Fruit fly (Drosophila melanogaster) whole organism, pupa: ENCODE measurements around the gene CG6171.

ENCODE experiments used
- CG12605 ChIP-seq: fragments of 200-800 bp; sonication (Bioruptor generic); IDR thresholded peaks from 2 replicates; pipeline ENCODE4 v1.3.6; 2022; ENCODE audit warnings: missing biosample characterization, missing genetic modification characterization
- CG13204 ChIP-seq: fragments of 200-800 bp; sonication (Bioruptor generic); optimal IDR thresholded peaks from 2 replicates; lab custom pipeline; 2018; ENCODE audit warnings: missing biosample characterization, mild to moderate bottlenecking, missing genetic modification characterization, moderate library complexity
- CG17806 ChIP-seq: fragments of 200-800 bp; sonication (Bioruptor generic); optimal IDR thresholded peaks from 2 replicates; lab custom pipeline; 2018; ENCODE audit warnings: missing biosample characterization, mild to moderate bottlenecking, missing genetic modification characterization, moderate library complexity
- CG32121 ChIP-seq: fragments of 200-800 bp; sonication (Bioruptor generic); IDR thresholded peaks from 2 replicates; pipeline ENCODE4 v1.3.6; 2022; ENCODE audit warnings: missing biosample characterization, missing genetic modification characterization
- CG34367 ChIP-seq: fragments of 200-800 bp; sonication (Bioruptor generic); optimal IDR thresholded peaks from 2 replicates; lab custom pipeline; 2018; ENCODE audit warnings: missing biosample characterization, mild to moderate bottlenecking, missing genetic modification characterization
- CG4496 ChIP-seq: fragments of 200-800 bp; sonication (Bioruptor generic); IDR thresholded peaks from 3 replicates; pipeline ENCODE4 v1.3.6; 2022; ENCODE audit warnings: missing biosample characterization, missing genetic modification characterization
- CG8159 ChIP-seq: fragments of 200-800 bp; sonication (Bioruptor generic); optimal IDR thresholded peaks from 3 replicates; lab custom pipeline; 2018; ENCODE audit warnings: missing biosample characterization, mild to moderate bottlenecking, missing genetic modification characterization, moderate library complexity
- CG9948 ChIP-seq: fragments of 200-800 bp; sonication (Bioruptor generic); optimal IDR thresholded peaks from 2 replicates; lab custom pipeline; 2018; ENCODE audit warnings: missing biosample characterization, mild to moderate bottlenecking, missing genetic modification characterization, moderate library complexity
- EcR ChIP-seq: fragments of 200-800 bp; sonication (Bioruptor generic); optimal IDR thresholded peaks from 3 replicates; lab custom pipeline; 2019; ENCODE audit warnings: missing biosample characterization, missing genetic modification characterization, mild to moderate bottlenecking, moderate library complexity, missing genetic modification reagents
- Pif1A ChIP-seq: fragments of 200-800 bp; sonication (Bioruptor generic); optimal IDR thresholded peaks from 3 replicates; lab custom pipeline; 2016; ENCODE audit warnings: missing biosample characterization, missing genetic modification characterization
- Snoo ChIP-seq: fragments of 200-800 bp; sonication (Bioruptor generic); optimal IDR thresholded peaks from 3 replicates; lab custom pipeline; 2017; ENCODE audit warnings: missing biosample characterization, mild to moderate bottlenecking, missing genetic modification characterization, inconsistent platforms
- fd96Ca ChIP-seq: fragments of 200-800 bp; sonication (Bioruptor generic); IDR thresholded peaks from 3 replicates; pipeline ENCODE4 v1.3.6; 2022; ENCODE audit warnings: missing biosample characterization, missing genetic modification characterization
- rn ChIP-seq: fragments of 200-800 bp; sonication (Bioruptor generic); IDR thresholded peaks from 2 replicates; pipeline ENCODE4 v1.3.6; 2022; ENCODE audit warnings: missing biosample characterization, missing genetic modification characterization

- TF ChIP-seq Snoo (tag; lab: Kevin White, UChicago) (no peak), CG8159 (tag; lab: Kevin White, UChicago) (no peak), fd96Ca (GFP tag; lab: Robert Waterston, UW) (no peak), CG12605 (GFP tag; lab: Robert Waterston, UW) (no peak), CG32121 (no peak), CG34367 (tag; lab: Kevin White, UChicago) (no peak), Pif1A (GFP tag; lab: Kevin White, UChicago) (no peak), CG13204 (GFP tag; lab: Kevin White, UChicago) (no peak), CG17806 (tag; lab: Kevin White, UChicago) (no peak), CG9948 (tag; lab: Kevin White, UChicago) (no peak), rn (GFP tag; lab: Robert Waterston, UW) (no peak), CG4496 (no peak), EcR (GFP tag; lab: Kevin White, UChicago) (no peak)
Measured at dm6 chr3R:15345198-15346017, 18.2 kb downstream of the CG6171 start.
